Worm (Caenorhabditis elegans): ENCODE data around the gene clec-72.

- no peak for TF ChIP-seq med-1 (GFP tag; optimal IDR thresholded peaks at IDR 0.05; ENCODE audit: insufficient read depth)
- TF ChIP-seq tab-1 (GFP tag; IDR thresholded peaks at IDR 0.05) = no peak
- no peak for TF ChIP-seq ztf-29 (GFP tag; IDR thresholded peaks at IDR 0.05)
These were observed 7.5 kb upstream of the clec-72 start, which contains the start of gene clec-71 for ce11 chrIV:3937097-3937496.
